Fruit fly (Drosophila melanogaster) whole organism, embryonic: ENCODE results near the gene foi.

Experiments
- BEAF-32 ChIP-seq: fragments of 200-800 bp; sonication (Bioruptor generic); optimal IDR thresholded peaks from 3 replicates; lab custom pipeline; 2017; ENCODE audit warnings: missing biosample characterization, missing genetic modification characterization, mild to moderate bottlenecking, moderate library complexity, missing genetic modification reagents
- CG10147 ChIP-seq: fragments of 200-800 bp; sonication (Bioruptor generic); optimal IDR thresholded peaks from 2 replicates; lab custom pipeline; 2019; ENCODE audit warnings: missing biosample characterization, mild to moderate bottlenecking, missing genetic modification characterization, moderate library complexity
- CG10209 ChIP-seq: fragments of 200-800 bp; sonication (Bioruptor generic); optimal IDR thresholded peaks from 3 replicates; lab custom pipeline; 2017; ENCODE audit warnings: missing biosample characterization, mild to moderate bottlenecking, missing genetic modification characterization, missing genetic modification reagents
- CG10431 ChIP-seq: fragments of 200-800 bp; sonication (Bioruptor generic); optimal IDR thresholded peaks from 3 replicates; lab custom pipeline; 2018; ENCODE audit warnings: missing biosample characterization, mild to moderate bottlenecking, missing genetic modification characterization
- CG11456 ChIP-seq: fragments of 200-800 bp; sonication (Bioruptor generic); IDR thresholded peaks from 3 replicates; pipeline ENCODE4 v1.3.6; 2022; ENCODE audit warnings: missing biosample characterization, missing genetic modification characterization
- CG11723 ChIP-seq: fragments of 200-800 bp; sonication (Bioruptor generic); optimal IDR thresholded peaks from 2 replicates; lab custom pipeline; 2017; ENCODE audit warnings: missing biosample characterization, mild to moderate bottlenecking, missing genetic modification characterization
- CG15601 ChIP-seq: fragments of 200-800 bp; sonication (Bioruptor generic); optimal IDR thresholded peaks from 3 replicates; lab custom pipeline; 2019; ENCODE audit warnings: missing biosample characterization, mild to moderate bottlenecking, missing genetic modification characterization, moderate library complexity
- CG1602 ChIP-seq: fragments of 200-800 bp; sonication (Bioruptor generic); optimal IDR thresholded peaks from 3 replicates; lab custom pipeline; 2016; ENCODE audit warnings: missing biosample characterization, missing genetic modification characterization
- CG17359 ChIP-seq: fragments of 200-800 bp; sonication (Bioruptor generic); optimal IDR thresholded peaks from 3 replicates; lab custom pipeline; 2018; ENCODE audit warnings: missing biosample characterization, mild to moderate bottlenecking, missing genetic modification characterization, moderate library complexity
- CG17361 ChIP-seq: fragments of 200-800 bp; sonication (Bioruptor generic); IDR thresholded peaks from 3 replicates; pipeline ENCODE4 v1.3.6; 2022; ENCODE audit warnings: missing biosample characterization, missing genetic modification characterization
- CG17568 ChIP-seq: fragments of 200-800 bp; sonication (Bioruptor generic); optimal IDR thresholded peaks from 2 replicates; lab custom pipeline; 2018; ENCODE audit warnings: missing biosample characterization, mild to moderate bottlenecking, missing genetic modification characterization, moderate library complexity
- CG17829 ChIP-seq: fragments of 200-800 bp; optimal IDR thresholded peaks from 2 replicates; lab custom pipeline; 2019; ENCODE audit warnings: missing biosample characterization, mild to moderate bottlenecking, missing genetic modification characterization, moderate library complexity
- CG2712 ChIP-seq: fragments of 200-800 bp; optimal IDR thresholded peaks from 3 replicates; lab custom pipeline; 2019; ENCODE audit warnings: missing biosample characterization, mild to moderate bottlenecking, missing genetic modification characterization, moderate library complexity
- CG30431 ChIP-seq: fragments of 200-800 bp; sonication (Bioruptor generic); optimal IDR thresholded peaks from 2 replicates; lab custom pipeline; 2017; ENCODE audit warnings: missing biosample characterization, missing genetic modification characterization
- CG32772 ChIP-seq: fragments of 200-800 bp; sonication (Bioruptor generic); IDR thresholded peaks from 2 replicates; pipeline ENCODE4 v1.3.6; 2022; ENCODE audit warnings: missing biosample characterization, missing genetic modification characterization
- CG3838 ChIP-seq: fragments of 200-800 bp; sonication (Bioruptor generic); optimal IDR thresholded peaks from 3 replicates; lab custom pipeline; 2016; ENCODE audit warnings: missing biosample characterization, missing genetic modification characterization
- CG3995 ChIP-seq: fragments of 200-800 bp; sonication (Bioruptor generic); optimal IDR thresholded peaks from 3 replicates; lab custom pipeline; 2016; ENCODE audit warnings: missing biosample characterization, missing genetic modification characterization
- CG4854 ChIP-seq: fragments of 200-800 bp; sonication (Bioruptor generic); optimal IDR thresholded peaks from 2 replicates; lab custom pipeline; 2016; ENCODE audit warnings: missing biosample characterization, missing genetic modification characterization, inconsistent platforms
- CG6765 ChIP-seq: fragments of 200-800 bp; sonication (Bioruptor generic); optimal IDR thresholded peaks from 3 replicates; lab custom pipeline; 2017; ENCODE audit warnings: missing biosample characterization, mild to moderate bottlenecking, missing genetic modification characterization
- CG7271 ChIP-seq: fragments of 200-800 bp; sonication (Bioruptor generic); optimal IDR thresholded peaks from 2 replicates; lab custom pipeline; 2018; ENCODE audit warnings: missing biosample characterization, mild to moderate bottlenecking, missing genetic modification characterization, moderate library complexity
- CG8290 ChIP-seq, 3 experiments: fragments of 200-800 bp; sonication (Bioruptor generic); optimal IDR thresholded peaks; 2 replicates each; lab custom pipeline; 2016 to 2019; ENCODE audit warnings: missing biosample characterization in 3 of 3, missing genetic modification characterization in 3 of 3, mild to moderate bottlenecking in 2 of 3, moderate library complexity in 1 of 3
- CG8924 ChIP-seq: fragments of 200-800 bp; optimal IDR thresholded peaks from 3 replicates; lab custom pipeline; 2019; ENCODE audit warnings: missing biosample characterization, mild to moderate bottlenecking, missing genetic modification characterization, moderate library complexity
- CG9727 ChIP-seq: fragments of 200-800 bp; sonication (Bioruptor generic); optimal IDR thresholded peaks from 3 replicates; lab custom pipeline; 2017; ENCODE audit warnings: missing biosample characterization, mild to moderate bottlenecking, missing genetic modification characterization
- CTCF ChIP-seq: fragments of 200-800 bp; sonication (Bioruptor generic); optimal IDR thresholded peaks from 2 replicates; lab custom pipeline; 2017; ENCODE audit warnings: missing biosample characterization, mild to moderate bottlenecking, missing genetic modification characterization, moderate library complexity
- CoRest ChIP-seq: fragments of 200-800 bp; sonication (Bioruptor generic); optimal IDR thresholded peaks from 3 replicates; lab custom pipeline; 2018; ENCODE audit warnings: missing biosample characterization, mild to moderate bottlenecking, missing genetic modification characterization, moderate library complexity
- E2f2 ChIP-seq: fragments of 200-800 bp; sonication (Bioruptor generic); IDR thresholded peaks from 2 replicates; pipeline ENCODE4 v1.3.6; 2022; ENCODE audit warnings: missing biosample characterization, missing genetic modification characterization
- Eip74EF ChIP-seq, 2 experiments: fragments of 200-800 bp in 1 of 2; fragments of >200 bp in 1 of 2; sonication (Bioruptor generic) in 1 of 2; optimal IDR thresholded peaks; 2 replicates each; lab custom pipeline; 2017 to 2019; ENCODE audit warnings: missing biosample characterization in 2 of 2, missing genetic modification characterization in 2 of 2, mild to moderate bottlenecking in 1 of 2, moderate library complexity in 1 of 2
- Elba2 ChIP-seq: fragments of 200-800 bp; sonication (Bioruptor generic); optimal IDR thresholded peaks from 3 replicates; lab custom pipeline; 2016; ENCODE audit warnings: missing biosample characterization, missing genetic modification characterization
- HLH4C ChIP-seq: fragments of 200-800 bp; sonication (Bioruptor generic); IDR thresholded peaks from 3 replicates; pipeline ENCODE4 v1.3.6; 2022; ENCODE audit warnings: missing biosample characterization, missing genetic modification characterization; ENCODE audit not compliant: partially characterized antibody
- HLHmδ ChIP-seq: fragments of 200-800 bp; sonication (Bioruptor generic); optimal IDR thresholded peaks from 2 replicates; lab custom pipeline; 2018; ENCODE audit warnings: missing biosample characterization, mild to moderate bottlenecking, missing genetic modification characterization, moderate library complexity
- Hmr ChIP-seq: fragments of 200-800 bp; sonication (Bioruptor generic); optimal IDR thresholded peaks from 3 replicates; lab custom pipeline; 2017; ENCODE audit warnings: mild to moderate bottlenecking, missing biosample characterization, missing genetic modification reagents, missing genetic modification characterization
- Jarid2 ChIP-seq: fragments of 200-800 bp; sonication (Bioruptor generic); optimal IDR thresholded peaks from 3 replicates; lab custom pipeline; 2017; ENCODE audit warnings: mild to moderate bottlenecking, missing biosample characterization, missing genetic modification reagents, missing genetic modification characterization
- Myb ChIP-seq: fragments of 200-800 bp; sonication (Bioruptor generic); optimal IDR thresholded peaks from 2 replicates; lab custom pipeline; 2016; ENCODE audit warnings: missing biosample characterization, missing genetic modification characterization
- Rfx ChIP-seq: fragments of 200-800 bp; sonication (Bioruptor generic); IDR thresholded peaks from 2 replicates; pipeline ENCODE4 v1.3.6; 2022; ENCODE audit warnings: missing biosample characterization, missing genetic modification characterization
- chn ChIP-seq: fragments of 200-800 bp; sonication (Bioruptor generic); optimal IDR thresholded peaks from 2 replicates; lab custom pipeline; 2016; ENCODE audit warnings: missing biosample characterization, missing genetic modification characterization
- ci ChIP-seq: fragments of 200-800 bp; sonication (Bioruptor generic); IDR thresholded peaks from 3 replicates; pipeline ENCODE4 v1.3.6; 2022; ENCODE audit warnings: missing biosample characterization, missing genetic modification characterization
- corto ChIP-seq: fragments of 200-800 bp; sonication (Bioruptor generic); optimal IDR thresholded peaks from 2 replicates; lab custom pipeline; 2016; ENCODE audit warnings: missing biosample characterization, mild to moderate bottlenecking, missing genetic modification characterization, moderate library complexity
- eyg ChIP-seq: fragments of 200-800 bp; sonication (Bioruptor generic); optimal IDR thresholded peaks from 3 replicates; lab custom pipeline; 2016; ENCODE audit warnings: missing biosample characterization, missing genetic modification characterization
- gem ChIP-seq: fragments of 200-800 bp; sonication (Bioruptor generic); optimal IDR thresholded peaks from 2 replicates; lab custom pipeline; 2019; ENCODE audit warnings: missing biosample characterization, mild to moderate bottlenecking, missing genetic modification characterization, moderate library complexity
- hbn ChIP-seq: fragments of 200-800 bp; sonication (Bioruptor generic); IDR thresholded peaks from 2 replicates; pipeline ENCODE4 v1.3.6; 2022; ENCODE audit warnings: missing biosample characterization, missing genetic modification characterization; ENCODE audit not compliant: partially characterized antibody
- hkb ChIP-seq, 2 experiments: fragments of 200-800 bp in 1 of 2; fragments of >200 bp in 1 of 2; sonication (Bioruptor generic) in 1 of 2; IDR thresholded peaks in 1 of 2; optimal IDR thresholded peaks in 1 of 2; 2 replicates each; pipeline versions ENCODE4 v1.3.6 to Lab custom; 2017 to 2022; ENCODE audit warnings: missing biosample characterization in 1 of 2, missing genetic modification characterization in 1 of 2
- prd ChIP-seq, 3 experiments: fragments of >200 bp in 2 of 3; fragments of 200-800 bp in 1 of 3; sonication (Bioruptor generic) in 1 of 3; optimal IDR thresholded peaks in 2 of 3; IDR thresholded peaks in 1 of 3; 2 replicates in 2 of 3; 3 replicates in 1 of 3; pipeline versions ENCODE4 v1.3.6 to Lab custom; 2017 to 2022; ENCODE audit warnings: missing biosample characterization in 1 of 3, missing genetic modification characterization in 1 of 3
- ranshi ChIP-seq: fragments of 200-800 bp; sonication (Bioruptor generic); IDR thresholded peaks from 2 replicates; pipeline ENCODE4 v1.3.6; 2022; ENCODE audit warnings: missing biosample characterization, missing genetic modification characterization
- trem ChIP-seq: fragments of 200-800 bp; optimal IDR thresholded peaks from 3 replicates; lab custom pipeline; 2019; ENCODE audit warnings: missing biosample characterization, mild to moderate bottlenecking, missing genetic modification characterization, moderate library complexity
- unc-4 ChIP-seq: fragments of 200-800 bp; sonication (Bioruptor generic); IDR thresholded peaks from 2 replicates; pipeline ENCODE4 v1.3.6; 2022; ENCODE audit warnings: missing biosample characterization, missing genetic modification characterization; ENCODE audit not compliant: partially characterized antibody
- vnd ChIP-seq: fragments of 200-800 bp; sonication (Bioruptor generic); IDR thresholded peaks from 3 replicates; pipeline ENCODE4 v1.3.6; 2022; ENCODE audit warnings: missing biosample characterization, missing genetic modification characterization; ENCODE audit not compliant: partially characterized antibody

Gene foi

DNA sequence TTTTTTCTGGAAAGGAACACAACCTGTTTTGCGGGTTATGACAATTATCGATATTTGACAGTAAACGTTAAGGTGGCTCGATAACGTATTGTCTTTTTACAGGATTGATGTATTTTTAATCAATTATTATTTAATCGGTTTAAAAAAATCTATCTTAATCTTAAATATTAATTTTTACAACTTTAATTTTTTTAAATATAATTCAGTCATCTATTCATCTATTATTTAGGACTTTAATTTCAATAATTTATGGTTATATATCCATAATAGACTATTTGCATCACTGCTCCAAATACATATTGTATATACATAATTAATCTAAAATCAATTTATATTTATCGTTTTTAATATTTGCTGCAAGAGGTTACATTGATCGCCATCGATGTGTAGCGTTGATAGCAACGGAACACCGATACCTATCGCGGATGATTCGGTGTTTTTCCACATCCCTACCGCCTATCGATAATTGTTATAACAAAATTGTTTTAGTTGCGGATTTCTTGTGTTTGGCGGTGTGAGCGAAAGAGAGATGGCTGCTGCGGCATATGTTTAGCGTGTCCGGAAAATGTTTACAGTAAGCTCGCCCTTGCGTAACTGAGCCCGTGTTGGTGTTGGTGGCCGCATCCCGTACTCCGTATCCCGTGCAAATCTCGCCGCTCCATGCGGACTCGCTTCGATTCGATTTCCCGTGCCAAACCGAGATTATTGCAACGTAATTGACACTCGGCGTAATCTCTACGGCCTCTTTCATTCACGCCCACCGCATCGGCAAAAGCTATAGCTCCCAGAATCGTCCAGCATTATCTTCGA, at the start of gene foi, which contains the start of gene GstO1 (continued):
- TF ChIP-seq CG8290 (GFP tag; optimal IDR thresholded peaks at IDR 0.05; lab: Kevin White, UChicago) (peak; percentile 29), CG8290 (tag; optimal IDR thresholded peaks at IDR 0.05; lab: Kevin White, UChicago) (peak in 1 of 2 experiments; percentile 73), chn (GFP tag; lab: Kevin White, UChicago) (peak; percentile 15), unc-4 (GFP tag; lab: Robert Waterston, UW) (peak; percentile 95), gem (tag; lab: Kevin White, UChicago) (peak; percentile 24), prd (optimal IDR thresholded peaks at IDR 0.05; lab: Kevin White, UChicago) (no peak), prd (GFP tag; IDR thresholded peaks at IDR 0.05; lab: Robert Waterston, UW) (0 out of 3 replicates have a peak, but pooled peaks have one; percentile 27), Myb (GFP tag; lab: Kevin White, UChicago) (peak; percentile 1), CG17829 (tag; lab: Kevin White, UChicago) (peak; percentile 68), CG10431 (GFP tag; lab: Kevin White, UChicago) (peak; percentile 69), CG8924 (tag; lab: Kevin White, UChicago) (peak; percentile 90), CG30431 (GFP tag; lab: Kevin White, UChicago) (no peak), E2f2 (GFP tag; lab: Robert Waterston, UW) (peak; percentile 74), CG11723 (no peak), hbn (GFP tag; lab: Robert Waterston, UW) (peak; percentile 93), CG32772 (GFP tag; lab: Robert Waterston, UW) (no peak), CG9727 (GFP tag; lab: Kevin White, UChicago) (peak; percentile 11), ci (peak; percentile 66; the same call in 2 of the 3 replicates), CG15601 (tag; lab: Kevin White, UChicago) (peak; percentile 14), CG7271 (tag; lab: Kevin White, UChicago) (peak; percentile 73), CG11456 (GFP tag; lab: Robert Waterston, UW) (no peak), Elba2 (GFP tag; lab: Kevin White, UChicago) (no peak), CG10209 (GFP tag; lab: Kevin White, UChicago) (peak; percentile 16), CG17568 (GFP tag; lab: Kevin White, UChicago) (no peak), CG6765 (GFP tag; lab: Kevin White, UChicago) (peak; percentile 44), CG3838 (GFP tag; lab: Kevin White, UChicago) (peak; percentile 29), CG17361 (GFP tag; lab: Robert Waterston, UW) (peak; percentile 55; the same call in 1 of the 3 replicates), trem (tag; lab: Kevin White, UChicago) (peak; percentile 66), BEAF-32 (GFP tag; lab: Kevin White, UChicago) (peak; percentile 96), CoRest (tag; lab: Kevin White, UChicago) (peak; percentile 57), ranshi (GFP tag; lab: Robert Waterston, UW) (peak; percentile 11; the same call in 1 of the 2 replicates), Rfx (peak; percentile 74), CG2712 (peak; percentile 64), Hmr (GFP tag; lab: Kevin White, UChicago) (peak; percentile 10), CG17359 (peak; percentile 3), HLH4C (peak; percentile 100), HLHmδ (GFP tag; lab: Kevin White, UChicago) (peak; percentile 24), eyg (GFP tag; lab: Kevin White, UChicago) (no peak), Eip74EF (GFP tag; optimal IDR thresholded peaks at IDR 0.05; lab: Kevin White, UChicago) (no peak), CG10147 (peak; percentile 6), Jarid2 (GFP tag; lab: Kevin White, UChicago) (peak; percentile 66), CG4854 (no peak), corto (peak; percentile 24), CG3995 (GFP tag; lab: Kevin White, UChicago) (peak; percentile 52), CTCF (GFP tag; lab: Kevin White, UChicago) (peak; percentile 6), vnd (peak; percentile 99), CG1602 (GFP tag; lab: Kevin White, UChicago) (peak; percentile 3), hkb (optimal IDR thresholded peaks at IDR 0.05; lab: Kevin White, UChicago) (no peak), hkb (GFP tag; IDR thresholded peaks at IDR 0.05; lab: Robert Waterston, UW) (peak; percentile 53)
